Worm (Caenorhabditis elegans): ENCODE results near the gene F53A2.9.

DNA sequence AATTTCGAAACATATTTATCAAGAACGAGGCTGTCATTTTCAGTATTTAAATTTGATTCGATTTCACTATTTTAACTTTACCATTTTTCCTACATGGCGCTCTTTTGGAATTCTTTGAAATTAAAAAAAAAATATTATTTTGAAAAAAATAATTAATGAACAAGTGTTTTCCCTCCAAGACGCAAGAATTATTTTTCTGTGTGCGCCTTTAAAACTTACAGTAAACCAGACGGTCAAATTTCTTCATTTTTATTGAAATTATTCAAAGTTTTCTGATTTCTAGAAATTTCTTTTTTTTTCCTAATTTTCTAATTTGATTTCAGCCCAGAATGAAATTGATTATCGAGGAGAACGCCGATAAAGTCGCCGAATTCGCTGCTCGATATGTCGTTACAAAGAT is 29.9 kb upstream of the F53A2.9 start, which contains the start of gene T03F6.3:
- TF ChIP-seq nhr-12 (tag; optimal IDR thresholded peaks at IDR 0.05) (no peak), unc-62 (GFP tag; optimal IDR thresholded peaks at IDR 0.05) (no peak), nhr-237 (tag; optimal IDR thresholded peaks at IDR 0.05) (no peak), peb-1 (tag; optimal IDR thresholded peaks at IDR 0.05) (no peak), ztf-11 (tag; optimal IDR thresholded peaks at IDR 0.05) (no peak), nhr-10 (tag; optimal IDR thresholded peaks at IDR 0.05) (no peak), snpc-4 (tag; optimal IDR thresholded peaks at IDR 0.05) (no peak), nhr-6 (tag; optimal IDR thresholded peaks at IDR 0.05) (no peak), skn-1 (tag; optimal IDR thresholded peaks at IDR 0.05) (no peak), zag-1 (tag; optimal IDR thresholded peaks at IDR 0.05) (no peak), mdl-1 (tag; optimal IDR thresholded peaks at IDR 0.05) (no peak), elt-3 (tag; optimal IDR thresholded peaks at IDR 0.05) (no peak), nhr-129 (tag; optimal IDR thresholded peaks at IDR 0.05) (no peak)
